Fruit fly (Drosophila melanogaster) whole organism, embryonic: ENCODE measurements around the gene BicC.

Experiments
- Ada2b ChIP-seq: fragments of 200-800 bp; sonication (Bioruptor generic); IDR thresholded peaks from 2 replicates; pipeline ENCODE4 v1.3.6; 2022; ENCODE audit warnings: missing biosample characterization, missing genetic modification characterization
- Aef1 ChIP-seq: fragments of 200-800 bp; sonication (Bioruptor generic); IDR thresholded peaks from 3 replicates; pipeline ENCODE4 v1.3.6; 2022; ENCODE audit warnings: missing biosample characterization, missing genetic modification characterization
- Atf3 ChIP-seq: fragments of 200-800 bp; sonication (Bioruptor generic); optimal IDR thresholded peaks from 3 replicates; lab custom pipeline; 2016; ENCODE audit warnings: missing biosample characterization, missing genetic modification characterization
- BEAF-32 ChIP-seq: fragments of 200-800 bp; sonication (Bioruptor generic); optimal IDR thresholded peaks from 3 replicates; lab custom pipeline; 2017; ENCODE audit warnings: missing biosample characterization, missing genetic modification characterization, mild to moderate bottlenecking, moderate library complexity, missing genetic modification reagents
- CG11504 ChIP-seq: fragments of 200-800 bp; sonication (Bioruptor generic); optimal IDR thresholded peaks from 3 replicates; lab custom pipeline; 2019; ENCODE audit warnings: missing biosample characterization, mild to moderate bottlenecking, missing genetic modification characterization, moderate library complexity
- CG12659 ChIP-seq: fragments of 200-800 bp; sonication (Bioruptor generic); optimal IDR thresholded peaks from 3 replicates; lab custom pipeline; 2017; ENCODE audit warnings: mild to moderate bottlenecking, missing biosample characterization, missing genetic modification reagents, missing genetic modification characterization
- CG13287 ChIP-seq: fragments of 200-800 bp; sonication (Bioruptor generic); IDR thresholded peaks from 2 replicates; pipeline ENCODE4 v1.3.6; 2022; ENCODE audit warnings: missing biosample characterization, missing genetic modification characterization; ENCODE audit not compliant: partially characterized antibody
- CG1529 ChIP-seq: fragments of 200-800 bp; sonication (Bioruptor generic); optimal IDR thresholded peaks from 3 replicates; lab custom pipeline; 2018; ENCODE audit warnings: missing biosample characterization, missing genetic modification characterization
- CG16815 ChIP-seq: fragments of 200-800 bp; sonication (Bioruptor generic); optimal IDR thresholded peaks from 3 replicates; lab custom pipeline; 2017; ENCODE audit warnings: missing biosample characterization, mild to moderate bottlenecking, missing genetic modification characterization
- CG18476 ChIP-seq: fragments of 200-800 bp; sonication (Bioruptor generic); optimal IDR thresholded peaks from 2 replicates; lab custom pipeline; 2016; ENCODE audit warnings: missing biosample characterization, mild to moderate bottlenecking, missing genetic modification characterization
- CG30020 ChIP-seq: fragments of 200-800 bp; optimal IDR thresholded peaks from 2 replicates; lab custom pipeline; 2019; ENCODE audit warnings: missing biosample characterization, mild to moderate bottlenecking, missing genetic modification characterization, moderate library complexity
- CG31388 ChIP-seq: fragments of 200-800 bp; sonication (Bioruptor generic); optimal IDR thresholded peaks from 2 replicates; lab custom pipeline; 2016; ENCODE audit warnings: missing biosample characterization, missing genetic modification characterization
- CG33557 ChIP-seq: fragments of 200-800 bp; sonication (Bioruptor generic); optimal IDR thresholded peaks from 2 replicates; lab custom pipeline; 2019; ENCODE audit warnings: missing biosample characterization, mild to moderate bottlenecking, missing genetic modification characterization, moderate library complexity
- CG4328 ChIP-seq: fragments of 200-800 bp; sonication (Bioruptor generic); optimal IDR thresholded peaks from 3 replicates; lab custom pipeline; 2017; ENCODE audit warnings: missing biosample characterization, missing genetic modification reagents, missing genetic modification characterization
- CG4360 ChIP-seq: fragments of 200-800 bp; sonication (Bioruptor generic); IDR thresholded peaks from 2 replicates; pipeline ENCODE4 v1.3.6; 2022; ENCODE audit warnings: missing biosample characterization, missing genetic modification characterization
- CG4404 ChIP-seq: fragments of 200-800 bp; sonication (Bioruptor generic); IDR thresholded peaks from 2 replicates; pipeline ENCODE4 v1.3.6; 2022; ENCODE audit warnings: missing biosample characterization, missing genetic modification characterization
- CG5245 ChIP-seq: fragments of 200-800 bp; sonication (Bioruptor generic); optimal IDR thresholded peaks from 3 replicates; lab custom pipeline; 2016; ENCODE audit warnings: missing biosample characterization, missing genetic modification characterization
- CG7357 ChIP-seq: fragments of 200-800 bp; sonication (Bioruptor generic); IDR thresholded peaks from 3 replicates; pipeline ENCODE4 v1.3.6; 2022; ENCODE audit warnings: missing biosample characterization, missing genetic modification characterization
- CG7987 ChIP-seq: fragments of 200-800 bp; sonication (Bioruptor generic); optimal IDR thresholded peaks from 2 replicates; lab custom pipeline; 2018; ENCODE audit warnings: missing biosample characterization, mild to moderate bottlenecking, missing genetic modification characterization, moderate library complexity
- CG8290 ChIP-seq, 3 experiments: fragments of 200-800 bp; sonication (Bioruptor generic); optimal IDR thresholded peaks; 2 replicates each; lab custom pipeline; 2016 to 2019; ENCODE audit warnings: missing biosample characterization in 3 of 3, missing genetic modification characterization in 3 of 3, mild to moderate bottlenecking in 2 of 3, moderate library complexity in 1 of 3
- CG9817 ChIP-seq: fragments of 200-800 bp; sonication (Bioruptor generic); optimal IDR thresholded peaks from 2 replicates; lab custom pipeline; 2018; ENCODE audit warnings: missing biosample characterization, mild to moderate bottlenecking, missing genetic modification characterization, moderate library complexity
- CG9876 ChIP-seq: fragments of 200-800 bp; sonication (Bioruptor generic); optimal IDR thresholded peaks from 2 replicates; lab custom pipeline; 2016; ENCODE audit warnings: missing biosample characterization, missing genetic modification characterization
- CTCF ChIP-seq: fragments of 200-800 bp; sonication (Bioruptor generic); optimal IDR thresholded peaks from 2 replicates; lab custom pipeline; 2017; ENCODE audit warnings: missing biosample characterization, mild to moderate bottlenecking, missing genetic modification characterization, moderate library complexity
- Camta ChIP-seq: fragments of 200-800 bp; sonication (Bioruptor generic); optimal IDR thresholded peaks from 2 replicates; lab custom pipeline; 2016; ENCODE audit warnings: missing biosample characterization, missing genetic modification characterization
- Dad ChIP-seq: fragments of 200-800 bp; sonication (Bioruptor generic); optimal IDR thresholded peaks from 3 replicates; lab custom pipeline; 2016; ENCODE audit warnings: missing biosample characterization, missing genetic modification characterization
- Dfd ChIP-seq, 2 experiments: fragments of >200 bp; optimal IDR thresholded peaks; 2 replicates each; lab custom pipeline; 2017; ENCODE audit warnings: missing biosample characterization in 2 of 2, missing genetic modification characterization in 2 of 2
- E2f2 ChIP-seq: fragments of 200-800 bp; sonication (Bioruptor generic); IDR thresholded peaks from 2 replicates; pipeline ENCODE4 v1.3.6; 2022; ENCODE audit warnings: missing biosample characterization, missing genetic modification characterization
- Ets65A ChIP-seq: fragments of 200-800 bp; sonication (Bioruptor generic); peaks from one replicate; lab custom pipeline; 2016; ENCODE audit warnings: missing biosample characterization, missing genetic modification characterization
- Fer2 ChIP-seq: fragments of 200-800 bp; sonication (Bioruptor generic); optimal IDR thresholded peaks from 2 replicates; lab custom pipeline; 2018; ENCODE audit warnings: missing biosample characterization, mild to moderate bottlenecking, missing genetic modification characterization, moderate library complexity
- HLHmδ ChIP-seq: fragments of 200-800 bp; sonication (Bioruptor generic); optimal IDR thresholded peaks from 2 replicates; lab custom pipeline; 2018; ENCODE audit warnings: missing biosample characterization, mild to moderate bottlenecking, missing genetic modification characterization, moderate library complexity
- Hey ChIP-seq: fragments of 200-800 bp; sonication (Bioruptor generic); optimal IDR thresholded peaks from 3 replicates; lab custom pipeline; 2018; ENCODE audit warnings: missing biosample characterization, mild to moderate bottlenecking, missing genetic modification characterization
- Mrtf ChIP-seq: fragments of 200-800 bp; sonication (Bioruptor generic); IDR thresholded peaks from 3 replicates; pipeline ENCODE4 v1.3.6; 2022; ENCODE audit warnings: missing biosample characterization, missing genetic modification characterization
- NC2β ChIP-seq: fragments of 200-800 bp; sonication (Bioruptor generic); optimal IDR thresholded peaks from 2 replicates; lab custom pipeline; 2016; ENCODE audit warnings: missing biosample characterization, missing genetic modification characterization
- Opbp ChIP-seq: fragments of 200-800 bp; sonication (Bioruptor generic); IDR thresholded peaks from 3 replicates; pipeline ENCODE4 v1.3.6; 2022; ENCODE audit warnings: missing biosample characterization, missing genetic modification characterization; ENCODE audit not compliant: partially characterized antibody
- Optix ChIP-seq: fragments of 200-800 bp; sonication (Bioruptor generic); IDR thresholded peaks from 3 replicates; pipeline ENCODE4 v1.3.6; 2022; ENCODE audit warnings: missing biosample characterization, missing genetic modification characterization
- Stat92E ChIP-seq, 3 experiments: fragments of >200 bp in 2 of 3; fragments of 200-800 bp in 1 of 3; sonication (Bioruptor generic) in 1 of 3; optimal IDR thresholded peaks; 2 replicates each; lab custom pipeline; 2017 to 2019; ENCODE audit warnings: missing biosample characterization in 3 of 3, missing genetic modification characterization in 3 of 3, mild to moderate bottlenecking in 1 of 3, moderate library complexity in 1 of 3
- Vsx1 ChIP-seq: fragments of 200-800 bp; sonication (Bioruptor generic); optimal IDR thresholded peaks from 2 replicates; lab custom pipeline; 2017; ENCODE audit warnings: missing biosample characterization, mild to moderate bottlenecking, missing genetic modification characterization, missing genetic modification reagents
- ap ChIP-seq: fragments of 200-800 bp; sonication (Bioruptor generic); IDR thresholded peaks from 2 replicates; pipeline ENCODE4 v1.3.6; 2022; ENCODE audit warnings: missing biosample characterization, missing genetic modification characterization
- dimm ChIP-seq: fragments of 200-800 bp; sonication (Bioruptor generic); IDR thresholded peaks from 2 replicates; pipeline ENCODE4 v1.3.6; 2022; ENCODE audit warnings: missing biosample characterization, missing genetic modification characterization
- dmrt99B ChIP-seq: fragments of 200-800 bp; sonication (Bioruptor generic); optimal IDR thresholded peaks from 2 replicates; lab custom pipeline; 2018; ENCODE audit warnings: missing biosample characterization, mild to moderate bottlenecking, missing genetic modification characterization, moderate library complexity
- esg ChIP-seq: fragments of 200-800 bp; sonication (Bioruptor generic); conservative IDR thresholded peaks from 2 replicates; pipeline ENCODE4 v1.3.6; 2022; ENCODE audit warnings: missing biosample characterization, missing genetic modification characterization
- eve ChIP-seq, 2 experiments: fragments of >200 bp; optimal IDR thresholded peaks; 2 replicates each; lab custom pipeline; 2017; ENCODE audit warnings: missing biosample characterization in 2 of 2, missing genetic modification characterization in 2 of 2
- fru ChIP-seq: fragments of >200 bp; optimal IDR thresholded peaks from 2 replicates; lab custom pipeline; 2017
- grn ChIP-seq: fragments of 200-800 bp; sonication (Bioruptor generic); optimal IDR thresholded peaks from 3 replicates; lab custom pipeline; 2017; ENCODE audit warnings: missing biosample characterization, missing genetic modification characterization
- h ChIP-seq: fragments of >200 bp; optimal IDR thresholded peaks from 2 replicates; lab custom pipeline; 2017
- jigr1 ChIP-seq: fragments of 200-800 bp; sonication (Bioruptor generic); IDR thresholded peaks from 3 replicates; pipeline ENCODE4 v1.3.6; 2022; ENCODE audit warnings: missing biosample characterization, missing genetic modification characterization
- mld ChIP-seq: fragments of 200-800 bp; sonication (Bioruptor generic); IDR thresholded peaks from 3 replicates; pipeline ENCODE4 v1.3.6; 2022; ENCODE audit warnings: missing biosample characterization, missing genetic modification characterization; ENCODE audit not compliant: partially characterized antibody
- oc ChIP-seq: fragments of 200-800 bp; sonication (Bioruptor generic); optimal IDR thresholded peaks from 2 replicates; lab custom pipeline; 2018; ENCODE audit warnings: missing biosample characterization, mild to moderate bottlenecking, missing genetic modification characterization, moderate library complexity
- salm ChIP-seq: fragments of 200-800 bp; sonication (Bioruptor generic); optimal IDR thresholded peaks from 2 replicates; lab custom pipeline; 2018; ENCODE audit warnings: missing biosample characterization, mild to moderate bottlenecking, missing genetic modification characterization
- scrt ChIP-seq: fragments of 200-800 bp; sonication (Bioruptor generic); optimal IDR thresholded peaks from 2 replicates; lab custom pipeline; 2018; ENCODE audit warnings: missing biosample characterization, mild to moderate bottlenecking, missing genetic modification characterization, moderate library complexity
- tap ChIP-seq: fragments of 200-800 bp; optimal IDR thresholded peaks from 3 replicates; lab custom pipeline; 2019; ENCODE audit warnings: missing biosample characterization, mild to moderate bottlenecking, missing genetic modification characterization, moderate library complexity
- toy ChIP-seq: fragments of 200-800 bp; sonication (Bioruptor generic); IDR thresholded peaks from 2 replicates; pipeline ENCODE4 v1.3.6; 2022; ENCODE audit warnings: missing biosample characterization, missing genetic modification characterization
- z ChIP-seq: fragments of 200-800 bp; sonication (Bioruptor generic); IDR thresholded peaks from 3 replicates; pipeline ENCODE4 v1.3.6; 2022; ENCODE audit warnings: missing biosample characterization, missing genetic modification characterization

The BicC gene

dm6 chr2L:16049647-16050046, 7.8 kb downstream of the BicC start, which contains the start of gene beat-Ia (continued):
- peak; percentile 75 for TF ChIP-seq CG8290 (GFP tag; optimal IDR thresholded peaks at IDR 0.05; lab: Kevin White, UChicago)
- TF ChIP-seq CG8290 (tag; optimal IDR thresholded peaks at IDR 0.05; lab: Kevin White, UChicago) = peak; percentile 37 to 59
- TF ChIP-seq CG11504 (tag; lab: Kevin White, UChicago) = peak; percentile 48
- TF ChIP-seq Atf3 (GFP tag; lab: Kevin White, UChicago) = no peak
- no peak for TF ChIP-seq CG4328 (GFP tag; lab: Kevin White, UChicago)
- TF ChIP-seq ap (GFP tag; lab: Robert Waterston, UW) = no peak
- TF ChIP-seq NC2β = no peak
- TF ChIP-seq Camta (GFP tag; lab: Kevin White, UChicago) = no peak
- TF ChIP-seq eve (GFP tag; optimal IDR thresholded peaks at IDR 0.05; lab: Kevin White, UChicago) = no peak
- TF ChIP-seq h (lab: Kevin White, UChicago) = no peak
- TF ChIP-seq Hey (tag; lab: Kevin White, UChicago) = no peak
- no peak for TF ChIP-seq E2f2 (GFP tag; lab: Robert Waterston, UW)
- no peak for TF ChIP-seq BEAF-32
- no peak for TF ChIP-seq CG18476 (GFP tag; lab: Kevin White, UChicago)
- no peak for TF ChIP-seq salm (tag; lab: Kevin White, UChicago)
- no peak for TF ChIP-seq CG7357 (GFP tag; lab: Robert Waterston, UW)
- no peak for TF ChIP-seq HLHmδ
- TF ChIP-seq CG12659 = no peak
- TF ChIP-seq CG5245 (GFP tag; lab: Kevin White, UChicago) = no peak
- no peak for TF ChIP-seq Dad
- no peak for TF ChIP-seq CG9817 (tag; lab: Kevin White, UChicago)
- TF ChIP-seq CG7987 (GFP tag; lab: Kevin White, UChicago) = no peak
- TF ChIP-seq Vsx1 (GFP tag; lab: Kevin White, UChicago) = no peak
- no peak for TF ChIP-seq CG9876
- peak in 1 of 2 experiments; percentile 99 for TF ChIP-seq Dfd (GFP tag; optimal IDR thresholded peaks at IDR 0.05; lab: Kevin White, UChicago)
- TF ChIP-seq mld = no peak
- no peak for TF ChIP-seq CG1529 (GFP tag; lab: Kevin White, UChicago)
- TF ChIP-seq scrt = peak; percentile 75
- no peak for TF ChIP-seq Fer2 (tag; lab: Kevin White, UChicago)
- no peak for TF ChIP-seq CG31388 (GFP tag; lab: Kevin White, UChicago)
- TF ChIP-seq Mrtf (GFP tag; lab: Robert Waterston, UW) = no peak
- peak; percentile 89 for TF ChIP-seq Ets65A (GFP tag; lab: Kevin White, UChicago)
- no peak for TF ChIP-seq CG33557 (GFP tag; lab: Kevin White, UChicago)
- no peak for TF ChIP-seq dmrt99B (tag; lab: Kevin White, UChicago)
- TF ChIP-seq CG4360 (GFP tag; lab: Robert Waterston, UW) = no peak
- TF ChIP-seq tap (tag; lab: Kevin White, UChicago) = no peak
- no peak for TF ChIP-seq dimm
- TF ChIP-seq CTCF = no peak
- no peak for TF ChIP-seq Optix (GFP tag; lab: Robert Waterston, UW)
- no peak for TF ChIP-seq jigr1 (GFP tag; lab: Robert Waterston, UW)
- TF ChIP-seq CG13287 (GFP tag; lab: Robert Waterston, UW) = no peak
- TF ChIP-seq CG30020 = no peak
- TF ChIP-seq fru (lab: Kevin White, UChicago) = no peak
- no peak for TF ChIP-seq z (GFP tag; lab: Robert Waterston, UW)
- no peak for TF ChIP-seq esg (GFP tag; lab: Robert Waterston, UW)
- TF ChIP-seq Aef1 (GFP tag; lab: Robert Waterston, UW) = no peak
- TF ChIP-seq CG16815 (GFP tag; lab: Kevin White, UChicago) = no peak
- no peak for TF ChIP-seq grn (GFP tag; lab: Kevin White, UChicago)
- no peak for TF ChIP-seq toy (GFP tag; lab: Robert Waterston, UW)
- TF ChIP-seq CG4404 (GFP tag; lab: Robert Waterston, UW) = no peak
- no peak for TF ChIP-seq oc (tag; lab: Kevin White, UChicago)
- no peak for TF ChIP-seq Ada2b
- no peak for TF ChIP-seq Stat92E (GFP tag; optimal IDR thresholded peaks at IDR 0.05; lab: Kevin White, UChicago)
- peak; percentile 73; the same call in 2 of the 3 replicates for TF ChIP-seq Opbp (GFP tag; lab: Robert Waterston, UW)
